Fruit fly (Drosophila melanogaster): Measurements from ENCODE around the gene mtgo.
A peak's percentile ranks its signal among the peaks of the same experiment; 100 is the strongest.

The mtgo gene

dm6 chr2L:16709693-16710092, 164.9 kb downstream of the mtgo start (continued):
- peak; percentile 16 for TF ChIP-seq CG30020 (tag; optimal IDR thresholded peaks at IDR 0.05)
- no peak for TF ChIP-seq CG13123 (GFP tag; optimal IDR thresholded peaks at IDR 0.05)
- TF ChIP-seq luna (GFP tag; optimal IDR thresholded peaks at IDR 0.05) = no peak
- TF ChIP-seq CG6689 (GFP tag; IDR thresholded peaks at IDR 0.05) = no peak
- TF ChIP-seq CG9609 (GFP tag; optimal IDR thresholded peaks at IDR 0.05) = no peak
- TF ChIP-seq ewg (GFP tag; optimal IDR thresholded peaks at IDR 0.05) = peak; percentile 63
- TF ChIP-seq CG3995 (GFP tag; optimal IDR thresholded peaks at IDR 0.05) = no peak
- peak; percentile 9 for TF ChIP-seq trh (GFP tag; optimal IDR thresholded peaks at IDR 0.05)
- TF ChIP-seq row (GFP tag; IDR thresholded peaks at IDR 0.05) = peak; percentile 91
- peak; percentile 67 for TF ChIP-seq dmrt99B (tag; optimal IDR thresholded peaks at IDR 0.05)
- TF ChIP-seq HLH54F (GFP tag; optimal IDR thresholded peaks at IDR 0.05) = peak; percentile 16
- no peak for TF ChIP-seq CG15696 (tag; optimal IDR thresholded peaks at IDR 0.05)
- no peak for TF ChIP-seq Ets97D (GFP tag; optimal IDR thresholded peaks at IDR 0.05)
- TF ChIP-seq jigr1 (GFP tag; IDR thresholded peaks at IDR 0.05) = no peak
- TF ChIP-seq abd-A (tag; optimal IDR thresholded peaks at IDR 0.05) = no peak
- no peak for TF ChIP-seq HLHmδ (GFP tag; optimal IDR thresholded peaks at IDR 0.05)
- TF ChIP-seq Fer3 (tag; optimal IDR thresholded peaks at IDR 0.05) = no peak
- no peak for TF ChIP-seq CG31441 (GFP tag; IDR thresholded peaks at IDR 0.05)
- TF ChIP-seq E2f2 (GFP tag; IDR thresholded peaks at IDR 0.05) = peak; percentile 58; the same call in 1 of the 2 replicates
- no peak for TF ChIP-seq Fer1 (GFP tag; optimal IDR thresholded peaks at IDR 0.05)
- TF ChIP-seq emc (GFP tag; optimal IDR thresholded peaks at IDR 0.05) = no peak
- TF ChIP-seq corto (GFP tag; optimal IDR thresholded peaks at IDR 0.05) = no peak
- no peak for TF ChIP-seq CG6654 (GFP tag; optimal IDR thresholded peaks at IDR 0.05)
- no peak for TF ChIP-seq Opbp (GFP tag; IDR thresholded peaks at IDR 0.05; ENCODE audit: partially characterized antibody)
- TF ChIP-seq ap (GFP tag; IDR thresholded peaks at IDR 0.05) = peak; percentile 63
- TF ChIP-seq CG7963 (GFP tag; IDR thresholded peaks at IDR 0.05; ENCODE audit: partially characterized antibody) = no peak
- TF ChIP-seq CG12104 (GFP tag; optimal IDR thresholded peaks at IDR 0.05) = peak; percentile 58
- TF ChIP-seq Tbp (GFP tag; optimal IDR thresholded peaks at IDR 0.05) = no peak
- TF ChIP-seq pan (optimal IDR thresholded peaks at IDR 0.05) = no peak
- no peak for TF ChIP-seq pan (GFP tag; optimal IDR thresholded peaks at IDR 0.05 in 1 of 2, IDR thresholded peaks at IDR 0.05 in 1 of 2)
- TF ChIP-seq gcm (GFP tag; optimal IDR thresholded peaks at IDR 0.05) = peak; percentile 71
- no peak for TF ChIP-seq tx (GFP tag; optimal IDR thresholded peaks at IDR 0.05)
- no peak for TF ChIP-seq bbx (GFP tag; IDR thresholded peaks at IDR 0.05; ENCODE audit: partially characterized antibody)
- TF ChIP-seq CG11085 (GFP tag; IDR thresholded peaks at IDR 0.05) = no peak
- TF ChIP-seq Hand (GFP tag; optimal IDR thresholded peaks at IDR 0.05) = no peak
- TF ChIP-seq CG4707 (GFP tag; optimal IDR thresholded peaks at IDR 0.05) = peak; percentile 48
- TF ChIP-seq Chrac-16 (GFP tag; optimal IDR thresholded peaks at IDR 0.05) = peak; percentile 56
- TF ChIP-seq wdn (GFP tag; IDR thresholded peaks at IDR 0.05) = peak; percentile 31; the same call in 1 of the 2 replicates
- TF ChIP-seq CG1647 (GFP tag; optimal IDR thresholded peaks at IDR 0.05) = peak; percentile 1
- peak; percentile 67 for TF ChIP-seq CG12219 (GFP tag; optimal IDR thresholded peaks at IDR 0.05)
- TF ChIP-seq CG10565 (GFP tag; optimal IDR thresholded peaks at IDR 0.05) = no peak
- no peak for TF ChIP-seq nerfin-2 (GFP tag; IDR thresholded peaks at IDR 0.05; ENCODE audit: partially characterized antibody)
- TF ChIP-seq al (GFP tag; IDR thresholded peaks at IDR 0.05) = peak; percentile 48; the same call in 1 of the 2 replicates
- no peak for TF ChIP-seq Usf (GFP tag; optimal IDR thresholded peaks at IDR 0.05)
- no peak for TF ChIP-seq CG4617 (GFP tag; optimal IDR thresholded peaks at IDR 0.05; ENCODE audit: borderline replicate concordance)
- TF ChIP-seq CG31388 (GFP tag; optimal IDR thresholded peaks at IDR 0.05) = no peak
- TF ChIP-seq hth (optimal IDR thresholded peaks at IDR 0.05) = no peak
- TF ChIP-seq kah (GFP tag; optimal IDR thresholded peaks at IDR 0.05) = no peak
- no peak for TF ChIP-seq toy (GFP tag; IDR thresholded peaks at IDR 0.05)
- TF ChIP-seq crc (GFP tag; optimal IDR thresholded peaks at IDR 0.05) = no peak
- TF ChIP-seq pum (GFP tag; optimal IDR thresholded peaks at IDR 0.05) = peak; percentile 4
- TF ChIP-seq CG6254 (GFP tag; optimal IDR thresholded peaks at IDR 0.05) = no peak

Data from whole organism, embryonic.